Worm (Caenorhabditis elegans) whole organism, L4 larva: ENCODE measurements around the gene F23D12.10.

Experiments
- T20F7.1 ChIP-seq: fragments of 200-800 bp; sonication (Bioruptor generic); optimal IDR thresholded peaks from 2 replicates; lab custom pipeline; 2018; ENCODE audit warnings: mild to moderate bottlenecking, missing genetic modification characterization, missing compliant biosample characterization
- Y105C5A.15 ChIP-seq: fragments of 200-800 bp; sonication (Bioruptor generic); IDR thresholded peaks from 2 replicates; pipeline ENCODE4 v1.3.6; 2022; ENCODE audit warnings: missing genetic modification characterization, missing compliant biosample characterization
- ZK337.2 ChIP-seq: fragments of 200-800 bp; sonication (Bioruptor generic); IDR thresholded peaks from 2 replicates; pipeline ENCODE4 v1.3.6; 2022; ENCODE audit warnings: missing genetic modification reagents, missing genetic modification characterization, missing compliant biosample characterization
- aha-1 ChIP-seq: fragments of 150-350 bp; peaks from one replicate; lab custom pipeline; 2014; ENCODE audit warnings: missing biosample characterization, missing genetic modification characterization
- ceh-32 ChIP-seq: sonication (generic microtip); optimal IDR thresholded peaks from 2 replicates; lab custom pipeline; 2016; ENCODE audit warnings: mild to moderate bottlenecking, missing genetic modification characterization, missing compliant biosample characterization; ENCODE audit not compliant: poor library complexity
- ctbp-1 ChIP-seq: fragments of 200-800 bp; sonication (Bioruptor generic); IDR thresholded peaks from 2 replicates; pipeline ENCODE4 v1.3.6; 2022; ENCODE audit warnings: missing genetic modification reagents, missing genetic modification characterization, missing compliant biosample characterization
- daf-16 ChIP-seq, 3 experiments: sonication (generic microtip); optimal IDR thresholded peaks; 2 replicates each; lab custom pipeline; 2016 to 2017; ENCODE audit warnings: missing genetic modification characterization in 3 of 3, missing genetic modification reagents in 3 of 3, mild to moderate bottlenecking in 2 of 3, missing compliant biosample characterization in 2 of 3, missing biosample characterization in 1 of 3, moderate library complexity in 1 of 3
- daf-19 ChIP-seq: fragments of 200-800 bp; sonication (Bioruptor generic); conservative IDR thresholded peaks from 2 replicates; pipeline ENCODE4 v1.3.6; 2022; ENCODE audit warnings: missing genetic modification characterization, missing compliant biosample characterization
- dmd-6 ChIP-seq: fragments of 200-800 bp; sonication (Bioruptor generic); IDR thresholded peaks from 2 replicates; pipeline ENCODE4 v1.3.6; 2022; ENCODE audit warnings: missing genetic modification reagents, missing genetic modification characterization, missing compliant biosample characterization
- dmd-9 ChIP-seq: fragments of 200-800 bp; sonication (Bioruptor generic); IDR thresholded peaks from 2 replicates; pipeline ENCODE4 v1.3.6; 2022; ENCODE audit warnings: missing genetic modification reagents, missing genetic modification characterization, missing compliant biosample characterization
- fkh-10 ChIP-seq: fragments of 150-350 bp; optimal IDR thresholded peaks from 2 replicates; lab custom pipeline; 2014; ENCODE audit warnings: missing biosample characterization, missing genetic modification reagents, missing genetic modification characterization
- hmg-1.1 ChIP-seq: fragments of 200-800 bp; sonication (Bioruptor generic); IDR thresholded peaks from 2 replicates; pipeline ENCODE4 v1.3.6; 2022; ENCODE audit warnings: missing genetic modification reagents, missing genetic modification characterization, missing compliant biosample characterization
- lin-39 ChIP-seq: fragments of 150-350 bp; optimal IDR thresholded peaks from 2 replicates; lab custom pipeline; 2014; ENCODE audit warnings: missing biosample characterization, missing genetic modification reagents, missing genetic modification characterization
- mxl-3 ChIP-seq: fragments of 200-800 bp; sonication (Bioruptor generic); optimal IDR thresholded peaks from 2 replicates; lab custom pipeline; 2018; ENCODE audit warnings: mild to moderate bottlenecking, missing genetic modification characterization, missing compliant biosample characterization
- nhr-10 ChIP-seq: fragments of 150-350 bp; optimal IDR thresholded peaks from 2 replicates; lab custom pipeline; 2014; ENCODE audit warnings: missing biosample characterization, missing genetic modification characterization
- nhr-11 ChIP-seq: fragments of 150-350 bp; optimal IDR thresholded peaks from 2 replicates; lab custom pipeline; 2014; ENCODE audit warnings: missing biosample characterization, missing genetic modification characterization
- nhr-28 ChIP-seq: fragments of 150-350 bp; optimal IDR thresholded peaks from 2 replicates; lab custom pipeline; 2014; ENCODE audit warnings: missing biosample characterization, missing genetic modification characterization
- nhr-42 ChIP-seq: fragments of 200-800 bp; sonication (Bioruptor generic); IDR thresholded peaks from 2 replicates; pipeline ENCODE4 v1.3.6; 2022; ENCODE audit warnings: missing genetic modification characterization, missing compliant biosample characterization
- nhr-48 ChIP-seq: sonication (generic microtip); optimal IDR thresholded peaks from 2 replicates; lab custom pipeline; 2016; ENCODE audit warnings: mild to moderate bottlenecking, missing genetic modification characterization, missing compliant biosample characterization
- pqm-1 ChIP-seq: sonication (generic microtip); optimal IDR thresholded peaks from 2 replicates; lab custom pipeline; 2017; ENCODE audit warnings: missing biosample characterization, missing genetic modification characterization
- set-16 ChIP-seq: fragments of 200-800 bp; sonication (Bioruptor generic); IDR thresholded peaks from 2 replicates; pipeline ENCODE4 v1.3.6; 2022; ENCODE audit warnings: missing genetic modification reagents, missing genetic modification characterization, missing compliant biosample characterization
- unc-62 ChIP-seq, 3 experiments: fragments of 150-350 bp in 1 of 3; sonication (generic microtip); optimal IDR thresholded peaks in 2 of 3; peaks in 1 of 3; 1 replicate in 1 of 3; 2 replicates in 2 of 3; lab custom pipeline; 2014 to 2017; ENCODE audit warnings: missing biosample characterization in 3 of 3, missing genetic modification characterization in 3 of 3, missing genetic modification reagents in 3 of 3, missing genotype in 1 of 3
- zfp-3 ChIP-seq: fragments of 200-800 bp; sonication (Bioruptor generic); conservative IDR thresholded peaks from 2 replicates; pipeline ENCODE4 v1.3.6; 2022; ENCODE audit warnings: missing genetic modification reagents, missing genetic modification characterization, missing compliant biosample characterization

Gene F23D12.10

DNA sequence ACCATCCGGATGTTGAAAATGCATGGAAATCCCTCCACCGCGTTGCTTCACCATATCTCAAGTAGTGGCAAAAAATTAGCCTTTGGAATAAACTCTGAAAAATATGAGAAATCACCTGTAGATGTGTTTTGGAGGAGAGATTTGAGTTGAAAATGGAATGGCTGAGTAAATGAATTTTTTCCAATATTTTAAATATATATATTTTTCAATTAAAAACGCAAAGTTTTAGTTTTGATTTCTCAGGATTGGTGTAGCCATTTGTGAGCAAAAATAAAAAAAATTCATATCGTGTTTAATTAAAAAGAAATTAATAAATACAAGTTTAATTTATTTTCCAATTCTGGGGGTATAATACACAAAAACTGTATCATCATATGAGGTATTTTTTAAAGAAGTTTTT is 12.5 kb upstream of the F23D12.10 start, which contains the start of gene F23D12.1:
Gene F23D12.1 (minus strand): TSS at position 101 of the 400 bp plus-strand sequence.
- TF ChIP-seq dmd-9 (GFP tag; lab: Robert Waterston, UW) (no peak), ctbp-1 (GFP tag; lab: Robert Waterston, UW) (no peak)

DNA sequence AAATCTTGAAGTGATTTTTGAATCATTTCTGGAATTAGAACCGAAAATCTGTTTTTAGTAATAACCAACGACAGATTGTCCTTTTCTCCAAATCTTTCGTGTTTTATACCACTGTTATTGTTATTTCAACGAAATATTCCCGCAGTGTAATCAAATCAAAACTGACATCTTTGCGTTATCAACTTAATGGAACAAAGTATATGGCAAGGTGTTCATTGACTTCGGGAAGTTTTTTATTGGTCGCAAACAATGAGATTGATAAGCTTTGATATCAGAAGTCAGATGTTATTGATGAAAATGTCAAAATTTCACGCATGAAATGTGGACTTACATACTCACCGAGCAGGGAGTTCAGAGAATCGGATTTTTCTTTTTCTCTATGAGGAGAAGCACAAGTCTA is 9.1 kb upstream of the F23D12.10 start, which contains the start of gene F23D12.11:
Gene F23D12.11 (minus strand): TSS at position 79 of the 400 bp plus-strand sequence.
- TF ChIP-seq daf-16 (GFP tag; optimal IDR thresholded peaks at IDR 0.05; lab: Kevin White, UChicago) (no peak), daf-16 (tag; optimal IDR thresholded peaks at IDR 0.05; lab: Kevin White, UChicago) (peak; percentile 59), dmd-6 (GFP tag; lab: Robert Waterston, UW) (0 out of 2 replicates have a peak, but pooled peaks have one; percentile 16), nhr-28 (peak; percentile 31), fkh-10 (GFP tag; lab: Kevin White, UChicago) (no peak), hmg-1.1 (no peak), nhr-48 (tag; lab: Kevin White, UChicago) (no peak)

DNA sequence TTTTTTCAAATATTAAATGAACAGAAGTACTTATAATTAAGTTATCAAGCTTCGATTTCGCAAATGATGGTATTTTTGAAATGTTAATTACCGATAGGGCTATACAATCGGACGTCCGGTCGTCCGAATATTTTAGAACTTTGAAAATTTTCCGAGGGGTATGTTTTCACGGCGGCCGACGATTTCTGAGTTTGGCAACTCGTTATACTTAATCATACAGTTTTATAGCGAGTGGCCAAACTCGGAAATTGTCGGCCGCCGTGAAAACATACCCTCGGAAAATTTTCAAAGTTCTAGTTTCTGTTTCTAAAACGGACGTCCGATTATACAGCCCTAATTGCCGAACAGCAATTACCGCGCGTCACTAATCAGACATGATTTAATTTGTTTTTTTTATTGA is 8.6 kb upstream of the F23D12.10 start:
- no peak for TF ChIP-seq daf-19 (GFP tag; lab: Robert Waterston, UW)
- TF ChIP-seq nhr-48 (tag; lab: Kevin White, UChicago): no peak
- no peak for TF ChIP-seq nhr-11 (tag; lab: Kevin White, UChicago)
- no peak for TF ChIP-seq nhr-28
- TF ChIP-seq unc-62 (GFP tag; optimal IDR thresholded peaks at IDR 0.05 in 1 of 2; lab: Kevin White, UChicago): no peak
- no peak for TF ChIP-seq unc-62 (tag; optimal IDR thresholded peaks at IDR 0.05; lab: Kevin White, UChicago)

DNA sequence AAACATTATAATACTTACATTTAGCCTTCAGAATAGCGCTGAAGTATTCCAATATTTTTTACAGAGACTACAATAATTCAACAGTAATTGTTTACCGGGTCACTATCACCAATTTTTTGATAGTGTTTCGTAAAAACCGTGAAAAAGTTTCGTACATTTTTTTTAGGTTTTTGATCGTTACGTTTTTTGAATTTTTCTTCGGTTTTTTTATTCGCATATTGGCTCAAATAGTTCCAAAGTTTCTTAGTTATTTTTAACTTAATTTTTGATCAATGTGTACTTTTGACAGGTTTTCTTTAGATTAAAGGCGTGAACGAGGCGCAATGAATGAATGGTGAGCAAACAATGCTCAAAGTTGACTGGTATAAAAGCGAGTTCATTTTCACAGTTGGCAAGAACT is 7.6 kb upstream of the F23D12.10 start, which contains the start of gene fipr-3:
Gene fipr-3 (plus strand): TSS at position 301 of the 400 bp plus-strand sequence.
- peak; percentile 3 for TF ChIP-seq T20F7.1 (GFP tag; lab: Kevin White, UChicago)
- TF ChIP-seq nhr-42 (GFP tag; lab: Robert Waterston, UW): no peak

DNA sequence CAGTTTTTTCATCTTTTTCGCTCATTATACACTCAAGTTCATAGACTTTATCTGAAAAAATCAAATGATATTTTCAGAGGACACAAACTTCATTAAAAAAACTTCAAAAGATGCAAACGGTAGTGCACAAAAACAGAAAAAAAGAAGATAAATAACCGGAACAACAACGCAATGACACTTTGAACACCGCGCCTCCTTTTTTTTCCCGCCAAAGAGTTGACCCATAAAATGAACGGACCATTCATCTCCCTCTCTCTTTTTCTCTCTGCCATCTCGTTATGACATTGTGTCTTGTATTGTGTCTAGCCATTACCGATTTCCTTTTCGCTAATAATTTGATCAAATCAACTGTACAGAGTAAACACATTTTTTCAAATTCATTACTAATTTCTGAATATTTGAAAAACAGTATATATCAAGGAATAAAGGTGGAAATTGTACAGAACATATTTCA is 6.0 kb upstream of the F23D12.10 start, which contains the start of gene F23D12.2:
Gene F23D12.2 (minus strand): TSS at position 51 of the 454 bp plus-strand sequence.
- TF ChIP-seq unc-62 (GFP tag; optimal IDR thresholded peaks at IDR 0.05 in 1 of 2; lab: Kevin White, UChicago) (peak in 1 of 2 experiments; percentile 62), unc-62 (tag; optimal IDR thresholded peaks at IDR 0.05; lab: Kevin White, UChicago) (no peak), Y105C5A.15 (GFP tag; lab: Robert Waterston, UW) (no peak)
- TF ChIP-seq, all 104 proteins: peak for 1

DNA sequence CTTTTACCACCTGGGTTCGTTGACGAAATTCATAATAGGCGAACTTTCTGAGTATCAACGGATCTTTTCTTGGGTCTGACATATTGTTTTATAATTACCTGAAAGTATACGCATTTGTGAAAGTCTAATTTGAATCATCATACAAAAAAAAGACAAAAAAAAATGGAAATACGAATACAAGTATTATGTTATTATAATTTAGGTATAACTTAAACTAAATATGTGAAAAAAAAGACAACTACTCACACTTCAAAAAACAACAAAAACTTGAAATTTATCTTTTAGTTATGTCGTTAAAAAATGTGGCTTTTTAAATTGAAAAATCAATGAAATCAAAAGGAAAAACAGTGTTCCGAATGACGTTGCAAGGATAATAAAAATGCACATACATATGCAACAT is 2.8 kb downstream of the F23D12.10 start, which contains the start of gene fbxa-179:
Gene fbxa-179 (minus strand): TSS at position 101 of the 400 bp plus-strand sequence.
- no peak for TF ChIP-seq ctbp-1 (GFP tag; lab: Robert Waterston, UW)

DNA sequence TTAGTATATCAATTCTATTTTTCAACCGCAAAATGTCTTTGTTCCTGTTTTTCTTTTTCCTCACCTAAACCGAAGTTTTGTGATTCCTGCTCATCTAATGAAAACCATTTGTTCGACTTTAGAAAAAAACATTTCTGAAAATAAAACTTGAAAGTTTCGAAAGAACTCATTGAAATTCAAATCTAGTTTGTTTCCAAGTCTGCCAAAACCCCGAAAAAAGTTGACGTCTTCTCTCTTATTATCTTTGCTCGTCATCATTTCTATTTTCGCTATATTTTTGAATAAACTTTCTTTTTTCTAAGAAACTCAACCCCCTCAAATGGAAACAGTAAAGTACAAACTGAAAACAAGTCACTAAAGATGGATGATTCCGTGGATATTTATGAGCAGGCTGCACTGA is 9.7 kb downstream of the F23D12.10 start, which contains the start of gene frpr-17:
Gene frpr-17 (plus strand): TSS at position 301 of the 400 bp plus-strand sequence.
- no peak for TF ChIP-seq ceh-32 (tag; lab: Kevin White, UChicago)
- no peak for TF ChIP-seq nhr-11 (tag; lab: Kevin White, UChicago)
- TF ChIP-seq lin-39: no peak
- no peak for TF ChIP-seq mxl-3 (GFP tag; lab: Kevin White, UChicago)
- no peak for TF ChIP-seq nhr-10
- no peak for TF ChIP-seq ZK337.2 (GFP tag; lab: Robert Waterston, UW)
- TF ChIP-seq nhr-48 (tag; lab: Kevin White, UChicago): no peak
- TF ChIP-seq pqm-1 (tag; lab: Kevin White, UChicago): no peak
- TF ChIP-seq set-16 (GFP tag; lab: Robert Waterston, UW): no peak
- TF ChIP-seq unc-62 (GFP tag; optimal IDR thresholded peaks at IDR 0.05 in 1 of 2; lab: Kevin White, UChicago): no peak
- TF ChIP-seq unc-62 (tag; optimal IDR thresholded peaks at IDR 0.05; lab: Kevin White, UChicago): no peak
- no peak for TF ChIP-seq zfp-3 (GFP tag; lab: Robert Waterston, UW)
- TF ChIP-seq, all 104 proteins: peak for 0

DNA sequence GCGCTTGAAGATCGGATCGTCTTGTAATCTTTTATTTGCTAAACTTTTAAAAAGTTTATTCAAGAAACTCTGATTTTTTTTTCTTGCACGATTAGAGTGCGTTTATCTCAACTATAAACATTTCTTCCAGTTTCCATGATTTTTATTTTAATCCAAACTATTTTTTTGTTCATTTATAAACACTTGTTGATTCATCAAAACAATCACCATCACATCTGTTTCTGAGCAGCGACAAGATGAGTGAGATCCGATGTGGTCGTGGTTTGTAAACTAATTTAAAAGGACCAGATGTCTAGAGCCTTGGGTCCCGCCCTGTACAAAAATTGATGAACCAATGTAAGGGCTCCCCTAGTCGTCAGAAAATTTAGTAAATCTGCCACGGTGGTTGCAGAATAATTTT is 14.3 kb downstream of the F23D12.10 start:
- TF ChIP-seq aha-1 (tag; lab: Kevin White, UChicago) (peak; percentile 95), nhr-11 (tag; lab: Kevin White, UChicago) (no peak)
- TF ChIP-seq, all 104 proteins: peak for 1
